Worm (Caenorhabditis elegans) whole organism, L1 larva: Measurements from ENCODE around the gene BE10.1.

Source experiments
- aly-2 ChIP-seq: fragments of 150-350 bp; optimal IDR thresholded peaks from 2 replicates; lab custom pipeline; 2014; ENCODE audit warnings: missing biosample characterization, missing genetic modification characterization
- ama-1 ChIP-seq: fragments of 150-350 bp; optimal IDR thresholded peaks from 2 replicates; lab custom pipeline; 2014
- egl-27 ChIP-seq, 2 experiments: fragments of 150-350 bp in 1 of 2; sonication (generic microtip); optimal IDR thresholded peaks; 3 replicates each; lab custom pipeline; 2017 to 2018; ENCODE audit warnings: missing biosample characterization in 2 of 2, missing genetic modification characterization in 2 of 2, missing genetic modification reagents in 2 of 2
- fkh-10 ChIP-seq: sonication (generic microtip); optimal IDR thresholded peaks from 2 replicates; lab custom pipeline; 2017; ENCODE audit warnings: missing biosample characterization, missing genetic modification reagents, missing genetic modification characterization
- fkh-4 ChIP-seq: sonication (generic microtip); optimal IDR thresholded peaks from 2 replicates; lab custom pipeline; 2016; ENCODE audit warnings: missing compliant biosample characterization, missing genetic modification characterization, borderline replicate concordance
- fos-1 ChIP-seq: fragments of 150-350 bp; optimal IDR thresholded peaks from 2 replicates; lab custom pipeline; 2014; ENCODE audit warnings: missing biosample characterization, missing genetic modification characterization
- lin-35 ChIP-seq, 2 experiments: fragments of 150-350 bp; optimal IDR thresholded peaks; 2 replicates each; lab custom pipeline; 2014; ENCODE audit warnings: missing biosample characterization in 2 of 2, missing genetic modification characterization in 2 of 2, missing genetic modification reagents in 2 of 2
- nhr-11 ChIP-seq: fragments of 150-350 bp; optimal IDR thresholded peaks from 2 replicates; lab custom pipeline; 2014; ENCODE audit warnings: missing biosample characterization, missing genetic modification characterization
- nhr-12 ChIP-seq: sonication (generic microtip); optimal IDR thresholded peaks from 2 replicates; lab custom pipeline; 2017; ENCODE audit warnings: missing biosample characterization, missing genetic modification characterization
- nhr-28 ChIP-seq: fragments of 150-350 bp; optimal IDR thresholded peaks from 2 replicates; lab custom pipeline; 2014; ENCODE audit warnings: missing biosample characterization, missing genetic modification characterization
- nhr-84 ChIP-seq: sonication (generic microtip); optimal IDR thresholded peaks from 2 replicates; lab custom pipeline; 2017; ENCODE audit warnings: missing biosample characterization, missing genetic modification characterization
- pqm-1 ChIP-seq: sonication (generic microtip); optimal IDR thresholded peaks from 3 replicates; lab custom pipeline; 2017; ENCODE audit warnings: missing biosample characterization, missing genetic modification characterization
- skn-1 ChIP-seq: fragments of 150-350 bp; optimal IDR thresholded peaks from 2 replicates; lab custom pipeline; 2014; ENCODE audit warnings: missing biosample characterization, missing genetic modification characterization

DNA sequence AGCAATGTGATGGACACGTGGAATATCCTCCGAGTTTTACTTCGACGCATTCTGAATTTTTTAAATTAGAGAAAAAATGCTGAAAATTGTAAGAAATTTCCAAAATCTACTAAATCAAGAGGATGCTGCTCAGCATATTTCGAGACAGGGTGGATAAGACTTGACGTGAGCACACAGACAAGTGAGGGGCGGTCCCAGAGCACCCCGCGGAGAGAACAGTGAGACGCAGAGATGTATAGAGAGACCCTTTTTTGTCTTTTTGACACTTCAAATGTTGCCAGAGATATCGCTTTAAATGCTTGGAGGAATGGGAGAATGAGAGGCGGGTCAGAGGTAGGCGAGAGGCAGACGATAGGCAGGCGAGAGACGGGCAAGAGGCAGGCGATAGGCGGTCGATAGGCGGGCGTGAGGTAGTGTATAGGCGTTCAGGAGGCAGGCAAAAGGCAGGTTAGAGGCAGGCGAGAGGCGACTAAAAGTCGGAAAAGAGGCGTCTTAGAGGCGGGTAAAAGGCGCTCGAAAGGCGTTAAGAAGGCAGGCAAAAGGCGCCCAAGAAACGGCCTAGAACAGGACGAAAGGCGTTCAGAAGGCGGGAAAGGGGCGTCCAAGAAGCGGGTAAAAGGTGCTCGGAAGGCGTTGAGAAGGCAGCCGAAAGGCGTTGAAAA, 9.5 kb downstream of the BE10.1 start, which contains the start of gene gab-1:
- no peak for TF ChIP-seq aly-2 (tag; lab: Kevin White, UChicago)
- TF ChIP-seq nhr-28 (tag; lab: Kevin White, UChicago): no peak
- no peak for TF ChIP-seq lin-35 (GFP tag; optimal IDR thresholded peaks at IDR 0.05; lab: Kevin White, UChicago)
- TF ChIP-seq fkh-10 (GFP tag; lab: Kevin White, UChicago): no peak
- no peak for TF ChIP-seq ama-1
- TF ChIP-seq nhr-11 (tag; lab: Kevin White, UChicago): no peak
- TF ChIP-seq skn-1 (tag; lab: Kevin White, UChicago): no peak
- TF ChIP-seq nhr-12 (tag; lab: Kevin White, UChicago): no peak
- TF ChIP-seq egl-27 (tag; optimal IDR thresholded peaks at IDR 0.05; lab: Kevin White, UChicago): no peak
- TF ChIP-seq fkh-4 (tag; lab: Kevin White, UChicago): no peak
- no peak for TF ChIP-seq nhr-84 (tag; lab: Kevin White, UChicago)
- TF ChIP-seq fos-1 (tag; lab: Kevin White, UChicago): no peak
- no peak for TF ChIP-seq pqm-1
